Fruit fly (Drosophila melanogaster): ENCODE measurements around the gene CG33096.
"Not testable (repeated sequence)": the region's sequence is repeated elsewhere in the genome, so short reads cannot be mapped to it uniquely, and the experiment has no call there.

CG33096 gene

dm6 chr3R:25077280-25077820 is 20.1 kb upstream of the CG33096 start:
- no peak for TF ChIP-seq noc (tag; optimal IDR thresholded peaks at IDR 0.05)

dm6 chr3R:25078665-25079064 is 18.8 kb upstream of the CG33096 start:
- no peak for TF ChIP-seq noc (tag; optimal IDR thresholded peaks at IDR 0.05)

- TF ChIP-seq noc (tag; optimal IDR thresholded peaks at IDR 0.05): no peak
Observed at dm6 chr3R:25080446-25080845, 17.0 kb upstream of the CG33096 start.

dm6 chr3R:25082348-25082747 is 15.1 kb upstream of the CG33096 start, which contains the start of gene fd96Ca:
TSS of gene fd96Ca (plus strand) at chr3R:25082684.
- no peak for TF ChIP-seq noc (tag; optimal IDR thresholded peaks at IDR 0.05)

dm6 chr3R:25094639-25095038 is 2.8 kb upstream of the CG33096 start, which contains the start of gene fd96Cb:
TSS of gene fd96Cb (plus strand) at chr3R:25095012.
- TF ChIP-seq noc (tag; optimal IDR thresholded peaks at IDR 0.05): no peak

- no peak for TF ChIP-seq noc (tag; optimal IDR thresholded peaks at IDR 0.05)
Observed at dm6 chr3R:25102253-25102652, 4.8 kb downstream of the CG33096 start, which contains the start of gene CG45095. TSS of gene CG45095 (plus strand) at chr3R:25102553.

dm6 chr3R:25108932-25109331 is 11.5 kb downstream of the CG33096 start, which contains the start of gene CG34027:
TSS of gene CG34027 (minus strand) at chr3R:25109032.
- TF ChIP-seq noc (tag; optimal IDR thresholded peaks at IDR 0.05): no peak

- no peak for TF ChIP-seq noc (tag; optimal IDR thresholded peaks at IDR 0.05)
Observed at dm6 chr3R:25112466-25112939, 15.0 kb downstream of the CG33096 start, which contains the start of gene Nepl16. TSS of gene Nepl16 (minus strand) at chr3R:25112516.

dm6 chr3R:25122736-25123211 is 25.3 kb downstream of the CG33096 start, which contains the start of the genes CG31510 and TTLL5:
TSS of gene CG31510 (minus strand) at chr3R:25122920.
TSS of gene TTLL5 (minus strand) at chr3R:25122920.
- TF ChIP-seq noc (tag; optimal IDR thresholded peaks at IDR 0.05): no peak

- TF ChIP-seq noc (tag; optimal IDR thresholded peaks at IDR 0.05): not testable (repeated sequence)
Observed at dm6 chr3R:25123262-25123661, 25.8 kb downstream of the CG33096 start, which contains the start of gene vig2. TSS of gene vig2 (plus strand) at chr3R:25123373.

- TF ChIP-seq noc (tag; optimal IDR thresholded peaks at IDR 0.05): no peak
Observed at dm6 chr3R:25126823-25127222, 29.4 kb downstream of the CG33096 start.

dm6 chr3R:25127231-25127689 is 29.8 kb downstream of the CG33096 start, which contains the start of the genes Mocs2A, Mocs2B and Clbn:
TSS of gene Mocs2A (minus strand) at chr3R:25127359.
TSS of gene Mocs2B (minus strand) at chr3R:25127359.
TSS of gene Clbn (plus strand) at chr3R:25127502.
- no peak for TF ChIP-seq noc (tag; optimal IDR thresholded peaks at IDR 0.05)

- TF ChIP-seq noc (tag; optimal IDR thresholded peaks at IDR 0.05): not testable (repeated sequence)
Observed at dm6 chr3R:25131042-25131441, 33.6 kb downstream of the CG33096 start, which contains the start of gene Bili. TSS of gene Bili (plus strand) at chr3R:25131306.

dm6 chr3R:25137565-25138367 is 40.3 kb downstream of the CG33096 start, which contains the start of gene danr:
TSS of gene danr (plus strand) at chr3R:25138072.
- no peak for TF ChIP-seq noc (tag; optimal IDR thresholded peaks at IDR 0.05)
